Fruit fly (Drosophila melanogaster) whole organism, embryonic: ENCODE measurements around the gene CG5290.

Experiments used
- Ada2b ChIP-seq: fragments of 200-800 bp; sonication (Bioruptor generic); IDR thresholded peaks from 2 replicates; pipeline ENCODE4 v1.3.6; 2022; ENCODE audit warnings: missing biosample characterization, missing genetic modification characterization
- B-H1 ChIP-seq: fragments of 200-800 bp; sonication (Bioruptor generic); IDR thresholded peaks from 3 replicates; pipeline ENCODE4 v1.3.6; 2022; ENCODE audit warnings: missing biosample characterization, missing genetic modification characterization
- CG11696 ChIP-seq: fragments of 200-800 bp; sonication (Bioruptor generic); IDR thresholded peaks from 2 replicates; pipeline ENCODE4 v1.3.6; 2022; ENCODE audit warnings: missing biosample characterization, missing genetic modification characterization
- CG12219 ChIP-seq: fragments of 200-800 bp; sonication (Bioruptor generic); optimal IDR thresholded peaks from 3 replicates; lab custom pipeline; 2018; ENCODE audit warnings: missing biosample characterization, mild to moderate bottlenecking, missing genetic modification characterization
- CG12391 ChIP-seq: fragments of 200-800 bp; sonication (Bioruptor generic); optimal IDR thresholded peaks from 3 replicates; lab custom pipeline; 2018; ENCODE audit warnings: missing biosample characterization, mild to moderate bottlenecking, missing genetic modification characterization, moderate library complexity
- CG13775 ChIP-seq: fragments of 200-800 bp; sonication (Bioruptor generic); optimal IDR thresholded peaks from 3 replicates; lab custom pipeline; 2017; ENCODE audit warnings: missing biosample characterization, mild to moderate bottlenecking, missing genetic modification characterization
- CG1602 ChIP-seq: fragments of 200-800 bp; sonication (Bioruptor generic); optimal IDR thresholded peaks from 3 replicates; lab custom pipeline; 2016; ENCODE audit warnings: missing biosample characterization, missing genetic modification characterization
- CG3281 ChIP-seq: fragments of 200-800 bp; sonication (Bioruptor generic); optimal IDR thresholded peaks from 3 replicates; lab custom pipeline; 2017; ENCODE audit warnings: missing biosample characterization, mild to moderate bottlenecking, missing genetic modification characterization
- CG4328 ChIP-seq: fragments of 200-800 bp; sonication (Bioruptor generic); optimal IDR thresholded peaks from 3 replicates; lab custom pipeline; 2017; ENCODE audit warnings: missing biosample characterization, missing genetic modification reagents, missing genetic modification characterization
- CG6272 ChIP-seq: fragments of 200-800 bp; sonication (Bioruptor generic); IDR thresholded peaks from 2 replicates; pipeline ENCODE4 v1.3.6; 2022; ENCODE audit warnings: missing biosample characterization, missing genetic modification characterization
- CG6854 ChIP-seq: fragments of 200-800 bp; sonication (Bioruptor generic); optimal IDR thresholded peaks from 3 replicates; lab custom pipeline; 2017; ENCODE audit warnings: missing biosample characterization, mild to moderate bottlenecking, missing genetic modification characterization
- CG7556 ChIP-seq: fragments of 200-800 bp; sonication (Bioruptor generic); optimal IDR thresholded peaks from 2 replicates; lab custom pipeline; 2017; ENCODE audit warnings: missing biosample characterization, mild to moderate bottlenecking, missing genetic modification characterization
- CG7928 ChIP-seq: fragments of 200-800 bp; sonication (Bioruptor generic); optimal IDR thresholded peaks from 2 replicates; lab custom pipeline; 2017; ENCODE audit warnings: missing biosample characterization, mild to moderate bottlenecking, missing genetic modification characterization
- CG8290 ChIP-seq, 3 experiments: fragments of 200-800 bp; sonication (Bioruptor generic); optimal IDR thresholded peaks; 2 replicates each; lab custom pipeline; 2016 to 2019; ENCODE audit warnings: missing biosample characterization in 3 of 3, missing genetic modification characterization in 3 of 3, mild to moderate bottlenecking in 2 of 3, moderate library complexity in 1 of 3
- CG9932 ChIP-seq: fragments of 200-800 bp; sonication (Bioruptor generic); IDR thresholded peaks from 2 replicates; pipeline ENCODE4 v1.3.6; 2022; ENCODE audit warnings: missing biosample characterization, missing genetic modification characterization
- CoRest ChIP-seq: fragments of 200-800 bp; sonication (Bioruptor generic); optimal IDR thresholded peaks from 3 replicates; lab custom pipeline; 2018; ENCODE audit warnings: missing biosample characterization, mild to moderate bottlenecking, missing genetic modification characterization, moderate library complexity
- Dbx ChIP-seq: fragments of 200-800 bp; sonication (Bioruptor generic); IDR thresholded peaks from 3 replicates; pipeline ENCODE4 v1.3.6; 2022; ENCODE audit warnings: missing biosample characterization, missing genetic modification characterization
- Dfd ChIP-seq, 2 experiments: fragments of >200 bp; optimal IDR thresholded peaks; 2 replicates each; lab custom pipeline; 2017; ENCODE audit warnings: missing biosample characterization in 2 of 2, missing genetic modification characterization in 2 of 2
- Dref ChIP-seq: fragments of 200-800 bp; sonication (Bioruptor generic); IDR thresholded peaks from 2 replicates; pipeline ENCODE4 v1.3.6; 2022; ENCODE audit warnings: missing biosample characterization, missing genetic modification characterization
- ERR ChIP-seq: fragments of 200-800 bp; sonication (Bioruptor generic); optimal IDR thresholded peaks from 2 replicates; lab custom pipeline; 2016; ENCODE audit warnings: missing biosample characterization, missing genetic modification characterization
- Ets97D ChIP-seq: fragments of 200-800 bp; sonication (Bioruptor generic); optimal IDR thresholded peaks from 3 replicates; lab custom pipeline; 2016; ENCODE audit warnings: missing biosample characterization, missing genetic modification characterization
- HLH3B ChIP-seq: fragments of 200-800 bp; sonication (Bioruptor generic); IDR thresholded peaks from 2 replicates; pipeline ENCODE4 v1.3.6; 2022; ENCODE audit warnings: missing biosample characterization, missing genetic modification characterization
- Max ChIP-seq: fragments of 200-800 bp; sonication (Bioruptor generic); optimal IDR thresholded peaks from 2 replicates; lab custom pipeline; 2016; ENCODE audit warnings: missing biosample characterization, mild to moderate bottlenecking, missing genetic modification characterization
- PHDP ChIP-seq: fragments of 200-800 bp; sonication (Bioruptor generic); optimal IDR thresholded peaks from 3 replicates; lab custom pipeline; 2018; ENCODE audit warnings: missing biosample characterization, mild to moderate bottlenecking, missing genetic modification characterization, moderate library complexity
- Pdp1 ChIP-seq, 2 experiments: fragments of 200-800 bp; sonication (Bioruptor generic); optimal IDR thresholded peaks; 3 replicates each; lab custom pipeline; 2016; ENCODE audit warnings: missing biosample characterization in 2 of 2, missing genetic modification characterization in 2 of 2, mild to moderate bottlenecking in 1 of 2, moderate library complexity in 1 of 2
- Rfx ChIP-seq: fragments of 200-800 bp; sonication (Bioruptor generic); IDR thresholded peaks from 2 replicates; pipeline ENCODE4 v1.3.6; 2022; ENCODE audit warnings: missing biosample characterization, missing genetic modification characterization
- Six4 ChIP-seq: fragments of 200-800 bp; sonication (Bioruptor generic); optimal IDR thresholded peaks from 2 replicates; lab custom pipeline; 2016; ENCODE audit warnings: missing biosample characterization, missing genetic modification characterization
- Sox102F ChIP-seq: fragments of 200-800 bp; sonication (Bioruptor generic); optimal IDR thresholded peaks from 2 replicates; lab custom pipeline; 2018; ENCODE audit warnings: missing biosample characterization, mild to moderate bottlenecking, missing genetic modification characterization, moderate library complexity
- TFAM ChIP-seq: fragments of 200-800 bp; sonication (Bioruptor generic); optimal IDR thresholded peaks from 2 replicates; lab custom pipeline; 2017; ENCODE audit warnings: missing biosample characterization, missing genetic modification characterization, inconsistent platforms
- bab2 ChIP-seq: fragments of 200-800 bp; sonication (Bioruptor generic); optimal IDR thresholded peaks from 2 replicates; lab custom pipeline; 2016; ENCODE audit warnings: missing biosample characterization, missing genetic modification characterization
- bbx ChIP-seq: fragments of 200-800 bp; sonication (Bioruptor generic); IDR thresholded peaks from 2 replicates; pipeline ENCODE4 v1.3.6; 2022; ENCODE audit warnings: missing biosample characterization, missing genetic modification characterization; ENCODE audit not compliant: partially characterized antibody
- bowl ChIP-seq: fragments of 200-800 bp; sonication (Bioruptor generic); IDR thresholded peaks from 2 replicates; pipeline ENCODE4 v1.3.6; 2022; ENCODE audit warnings: missing biosample characterization, missing genetic modification characterization
- caup ChIP-seq: fragments of 200-800 bp; sonication (Bioruptor generic); optimal IDR thresholded peaks from 3 replicates; lab custom pipeline; 2017; ENCODE audit warnings: missing biosample characterization, mild to moderate bottlenecking, missing genetic modification characterization, moderate library complexity; ENCODE audit not compliant: severe bottlenecking
- chinmo ChIP-seq: fragments of 200-800 bp; sonication (Bioruptor generic); IDR thresholded peaks from 4 replicates; pipeline ENCODE4 v1.3.6; 2022; ENCODE audit warnings: missing biosample characterization, missing genetic modification characterization; ENCODE audit not compliant: partially characterized antibody
- fd102C ChIP-seq: fragments of 200-800 bp; sonication (Bioruptor generic); optimal IDR thresholded peaks from 2 replicates; lab custom pipeline; 2018; ENCODE audit warnings: missing biosample characterization, mild to moderate bottlenecking, missing genetic modification characterization, moderate library complexity
- gce ChIP-seq: fragments of 200-800 bp; sonication (Bioruptor generic); IDR thresholded peaks from 3 replicates; pipeline ENCODE4 v1.3.6; 2022; ENCODE audit warnings: missing biosample characterization, missing genetic modification characterization
- grn ChIP-seq: fragments of 200-800 bp; sonication (Bioruptor generic); optimal IDR thresholded peaks from 3 replicates; lab custom pipeline; 2017; ENCODE audit warnings: missing biosample characterization, missing genetic modification characterization
- gro ChIP-seq: fragments of 200-800 bp; sonication (Bioruptor generic); optimal IDR thresholded peaks from 2 replicates; lab custom pipeline; 2016; ENCODE audit warnings: missing biosample characterization, missing genetic modification characterization
- kah ChIP-seq: fragments of 200-800 bp; sonication (Bioruptor generic); optimal IDR thresholded peaks from 2 replicates; lab custom pipeline; 2018; ENCODE audit warnings: missing biosample characterization, mild to moderate bottlenecking, missing genetic modification characterization
- klu ChIP-seq: fragments of 200-800 bp; sonication (Bioruptor generic); IDR thresholded peaks from 2 replicates; pipeline ENCODE4 v1.3.6; 2022; ENCODE audit warnings: missing biosample characterization, missing genetic modification characterization
- oc ChIP-seq: fragments of 200-800 bp; sonication (Bioruptor generic); optimal IDR thresholded peaks from 2 replicates; lab custom pipeline; 2018; ENCODE audit warnings: missing biosample characterization, mild to moderate bottlenecking, missing genetic modification characterization, moderate library complexity
- odd ChIP-seq: fragments of 200-800 bp; sonication (Bioruptor generic); optimal IDR thresholded peaks from 2 replicates; lab custom pipeline; 2017; ENCODE audit warnings: missing biosample characterization, mild to moderate bottlenecking, missing genetic modification characterization
- pzg ChIP-seq: fragments of 200-800 bp; sonication (Bioruptor generic); optimal IDR thresholded peaks from 3 replicates; lab custom pipeline; 2018; ENCODE audit warnings: missing biosample characterization, mild to moderate bottlenecking, missing genetic modification characterization, moderate library complexity
- sens ChIP-seq: fragments of 200-800 bp; sonication (Bioruptor generic); peaks from one replicate; lab custom pipeline; 2016; ENCODE audit warnings: missing biosample characterization, missing genetic modification characterization
- tin ChIP-seq: fragments of 200-800 bp; sonication (Bioruptor generic); optimal IDR thresholded peaks from 3 replicates; lab custom pipeline; 2016; ENCODE audit warnings: missing biosample characterization, missing genetic modification characterization
- tna ChIP-seq: fragments of 200-800 bp; sonication (Bioruptor generic); IDR thresholded peaks from 2 replicates; pipeline ENCODE4 v1.3.6; 2022; ENCODE audit warnings: missing biosample characterization, missing genetic modification characterization; ENCODE audit not compliant: partially characterized antibody
- vvl ChIP-seq: fragments of 200-800 bp; sonication (Bioruptor generic); IDR thresholded peaks from 2 replicates; pipeline ENCODE4 v1.3.6; 2022; ENCODE audit warnings: missing biosample characterization, missing genetic modification characterization
- wek ChIP-seq: fragments of 200-800 bp; sonication (Bioruptor generic); optimal IDR thresholded peaks from 3 replicates; lab custom pipeline; 2018; ENCODE audit warnings: missing biosample characterization, mild to moderate bottlenecking, missing genetic modification characterization, moderate library complexity

Gene CG5290

DNA sequence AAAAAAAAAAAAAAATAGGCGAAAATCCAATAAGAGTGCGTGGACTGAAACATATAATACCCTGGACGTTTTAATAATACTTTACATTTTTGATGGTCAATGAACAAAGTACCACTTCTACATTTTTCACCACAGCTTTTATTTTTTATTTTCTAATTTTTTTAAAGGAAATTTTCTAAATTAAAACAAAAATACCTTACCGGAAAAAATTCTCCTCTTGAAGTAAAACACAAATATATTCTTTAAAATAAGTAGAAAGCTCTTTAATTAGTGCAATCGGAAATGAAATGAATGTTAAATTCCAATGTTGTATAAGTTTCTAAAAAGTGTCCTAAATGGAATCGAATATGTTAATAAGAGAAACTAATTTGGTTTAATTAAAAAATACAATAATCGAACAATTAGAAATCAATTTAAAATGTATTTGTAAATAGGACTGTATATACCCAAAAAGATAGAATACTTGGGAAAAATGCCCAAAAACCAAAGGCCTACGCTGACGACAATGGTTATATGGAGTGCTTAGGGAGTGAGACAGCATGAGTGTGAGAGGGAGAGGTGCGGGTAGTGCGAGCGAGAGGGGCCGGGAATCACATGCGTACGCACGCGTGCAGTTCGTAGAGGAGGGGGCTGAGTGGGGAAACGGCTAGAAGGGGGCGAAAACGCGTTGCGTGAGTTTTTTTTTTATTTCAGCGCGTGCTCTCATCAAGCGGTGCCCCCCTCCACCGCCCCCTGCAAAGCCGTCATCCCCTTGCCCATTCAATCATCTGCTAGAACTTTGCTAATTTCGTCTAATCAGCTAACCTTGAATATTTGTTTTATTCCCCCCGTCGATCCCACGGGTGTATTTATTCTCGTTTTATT lies 36.5 kb upstream of the CG5290 start (continued):
- TF ChIP-seq klu (GFP tag; lab: Robert Waterston, UW) (0 out of 2 replicates have a peak, but pooled peaks have one; percentile 35), ERR (GFP tag; lab: Kevin White, UChicago) (peak; percentile 50), caup (GFP tag; lab: Kevin White, UChicago) (peak; percentile 14), tin (no peak), CG13775 (GFP tag; lab: Kevin White, UChicago) (peak; percentile 29), Rfx (GFP tag; lab: Robert Waterston, UW) (peak; percentile 66), CG7556 (GFP tag; lab: Kevin White, UChicago) (peak; percentile 69), B-H1 (GFP tag; lab: Robert Waterston, UW) (no peak), CG12391 (tag; lab: Kevin White, UChicago) (no peak), CG8290 (GFP tag; optimal IDR thresholded peaks at IDR 0.05; lab: Kevin White, UChicago) (no peak), CG8290 (tag; optimal IDR thresholded peaks at IDR 0.05; lab: Kevin White, UChicago) (peak in 1 of 2 experiments; percentile 66), Dbx (GFP tag; lab: Robert Waterston, UW) (peak; percentile 65; the same call in 2 of the 3 replicates), kah (GFP tag; lab: Kevin White, UChicago) (no peak), HLH3B (GFP tag; lab: Robert Waterston, UW) (no peak), wek (no peak), gce (GFP tag; lab: Robert Waterston, UW) (peak; percentile 61; the same call in 1 of the 3 replicates), bbx (GFP tag; lab: Robert Waterston, UW) (no peak), sens (peak; percentile 5), CG6272 (GFP tag; lab: Robert Waterston, UW) (0 out of 2 replicates have a peak, but pooled peaks have one; percentile 27), TFAM (GFP tag; lab: Kevin White, UChicago) (no peak), bowl (GFP tag; lab: Robert Waterston, UW) (no peak), CG3281 (GFP tag; lab: Kevin White, UChicago) (no peak), CG7928 (GFP tag; lab: Kevin White, UChicago) (peak; percentile 13), gro (GFP tag; lab: Kevin White, UChicago) (peak; percentile 65), PHDP (no peak), CG12219 (no peak), Max (no peak), bab2 (GFP tag; lab: Kevin White, UChicago) (no peak), CG9932 (GFP tag; lab: Robert Waterston, UW) (peak; percentile 58), vvl (peak; percentile 68), CG4328 (GFP tag; lab: Kevin White, UChicago) (peak; percentile 10), Dfd (GFP tag; optimal IDR thresholded peaks at IDR 0.05; lab: Kevin White, UChicago) (peak in 1 of 2 experiments; percentile 50), grn (GFP tag; lab: Kevin White, UChicago) (peak; percentile 2), Pdp1 (GFP tag; optimal IDR thresholded peaks at IDR 0.05; lab: Kevin White, UChicago) (peak in 1 of 2 experiments; percentile 59), pzg (GFP tag; lab: Kevin White, UChicago) (no peak), chinmo (peak; percentile 96), Six4 (GFP tag; lab: Kevin White, UChicago) (no peak), CG6854 (no peak), tna (GFP tag; lab: Robert Waterston, UW) (no peak), CG1602 (no peak), odd (GFP tag; lab: Kevin White, UChicago) (no peak), oc (tag; lab: Kevin White, UChicago) (no peak), Dref (no peak), fd102C (no peak), Ets97D (GFP tag; lab: Kevin White, UChicago) (no peak), CG11696 (GFP tag; lab: Robert Waterston, UW) (no peak), CoRest (peak; percentile 18), Ada2b (peak; percentile 31; the same call in 1 of the 2 replicates), Sox102F (GFP tag; lab: Kevin White, UChicago) (no peak)
